Worm (Caenorhabditis elegans): ENCODE data around the gene ZK285.2.
A peak's percentile ranks its signal among the peaks of the same experiment; 100 is the strongest.

ZK285.2 gene

DNA sequence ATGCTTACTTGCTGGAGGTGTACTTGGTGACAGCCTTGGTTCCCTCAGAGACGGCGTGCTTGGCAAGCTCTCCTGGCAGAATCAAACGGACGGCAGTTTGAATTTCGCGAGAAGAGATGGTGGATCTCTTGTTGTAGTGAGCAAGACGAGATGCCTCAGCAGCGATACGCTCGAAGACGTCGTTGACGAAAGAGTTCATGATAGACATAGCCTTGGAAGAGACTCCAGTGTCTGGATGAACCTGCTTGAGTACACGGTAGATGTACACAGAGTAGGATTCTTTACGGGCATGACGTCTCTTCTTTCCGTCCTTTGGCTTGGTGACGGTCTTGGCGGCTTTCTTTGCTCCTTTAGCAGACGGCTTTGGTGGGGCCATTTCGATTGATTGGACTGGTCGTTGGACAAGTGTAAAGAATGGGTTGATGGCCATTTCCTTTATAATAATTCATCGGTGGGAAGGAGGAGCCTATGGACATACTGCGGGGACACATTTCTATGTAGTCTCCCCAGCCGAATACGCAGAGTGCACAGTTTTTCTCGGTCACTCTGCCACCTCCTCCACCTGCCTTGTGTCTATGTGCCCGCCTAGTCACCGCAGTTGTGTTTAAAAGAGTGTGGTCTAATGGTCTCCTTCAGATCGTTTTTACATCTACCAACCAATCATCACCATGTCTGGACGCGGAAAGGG lies 6.4 kb upstream of the ZK285.2 start, which contains the start of the genes his-4 and his-3:
his-4 (minus strand) TSS at position 376 of the 688 bp plus-strand sequence.
his-3 (plus strand) TSS at position 669 of the 688 bp plus-strand sequence.
- peak; percentile 31 for TF ChIP-seq cog-1 (tag; optimal IDR thresholded peaks at IDR 0.05)
- TF ChIP-seq flt-1 (GFP tag; IDR thresholded peaks at IDR 0.05), result peak; percentile 64; the same call in 1 of the 2 replicates
- 0 out of 2 replicates have a peak, but pooled peaks have one; percentile 7 for TF ChIP-seq ref-1 (GFP tag; conservative IDR thresholded peaks at IDR 0.05)
- peak; percentile 76 for TF ChIP-seq ztf-29 (GFP tag; IDR thresholded peaks at IDR 0.05)
- TF ChIP-seq T22C8.4 (GFP tag; IDR thresholded peaks at IDR 0.05), result peak; percentile 12; the same call in 1 of the 2 replicates

DNA sequence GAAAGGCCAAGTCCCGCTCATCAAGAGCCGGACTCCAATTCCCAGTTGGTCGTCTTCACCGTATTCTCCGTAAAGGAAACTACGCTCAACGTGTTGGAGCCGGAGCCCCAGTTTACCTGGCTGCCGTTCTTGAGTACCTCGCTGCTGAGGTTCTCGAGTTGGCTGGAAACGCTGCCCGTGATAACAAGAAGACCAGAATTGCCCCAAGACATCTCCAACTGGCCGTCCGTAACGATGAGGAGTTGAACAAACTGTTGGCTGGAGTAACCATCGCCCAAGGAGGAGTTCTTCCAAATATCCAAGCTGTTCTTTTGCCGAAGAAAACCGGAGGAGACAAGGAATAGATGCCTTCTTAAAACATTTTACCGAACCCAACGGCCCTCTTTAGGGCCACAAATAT lies 5.8 kb upstream of the ZK285.2 start:
- TF ChIP-seq flt-1 (GFP tag; IDR thresholded peaks at IDR 0.05), result peak; percentile 25

DNA sequence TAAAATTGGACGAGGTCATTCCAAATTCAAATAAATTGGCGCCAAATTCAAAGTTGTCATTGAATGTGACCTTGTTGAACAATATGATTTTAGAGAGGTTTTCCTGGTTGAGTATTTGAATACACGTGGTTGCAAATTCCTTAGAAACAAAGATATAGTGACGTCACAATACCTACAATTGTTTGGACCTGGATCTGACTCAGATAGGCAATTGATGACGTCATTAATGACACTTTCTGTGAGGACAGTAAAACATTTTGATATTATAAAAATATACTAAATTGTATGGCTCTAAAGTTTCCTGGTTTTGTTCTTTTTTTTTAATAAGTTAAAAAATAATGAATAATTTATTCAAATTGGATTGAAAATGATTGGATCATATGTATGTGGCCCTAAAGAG lies 5.3 kb upstream of the ZK285.2 start:
- TF ChIP-seq T22C8.4 (GFP tag; IDR thresholded peaks at IDR 0.05), result no peak
- no peak for TF ChIP-seq ztf-23 (GFP tag; IDR thresholded peaks at IDR 0.05)
- no peak for TF ChIP-seq ref-1 (GFP tag; conservative IDR thresholded peaks at IDR 0.05)
- no peak for TF ChIP-seq tab-1 (GFP tag; IDR thresholded peaks at IDR 0.05)

DNA sequence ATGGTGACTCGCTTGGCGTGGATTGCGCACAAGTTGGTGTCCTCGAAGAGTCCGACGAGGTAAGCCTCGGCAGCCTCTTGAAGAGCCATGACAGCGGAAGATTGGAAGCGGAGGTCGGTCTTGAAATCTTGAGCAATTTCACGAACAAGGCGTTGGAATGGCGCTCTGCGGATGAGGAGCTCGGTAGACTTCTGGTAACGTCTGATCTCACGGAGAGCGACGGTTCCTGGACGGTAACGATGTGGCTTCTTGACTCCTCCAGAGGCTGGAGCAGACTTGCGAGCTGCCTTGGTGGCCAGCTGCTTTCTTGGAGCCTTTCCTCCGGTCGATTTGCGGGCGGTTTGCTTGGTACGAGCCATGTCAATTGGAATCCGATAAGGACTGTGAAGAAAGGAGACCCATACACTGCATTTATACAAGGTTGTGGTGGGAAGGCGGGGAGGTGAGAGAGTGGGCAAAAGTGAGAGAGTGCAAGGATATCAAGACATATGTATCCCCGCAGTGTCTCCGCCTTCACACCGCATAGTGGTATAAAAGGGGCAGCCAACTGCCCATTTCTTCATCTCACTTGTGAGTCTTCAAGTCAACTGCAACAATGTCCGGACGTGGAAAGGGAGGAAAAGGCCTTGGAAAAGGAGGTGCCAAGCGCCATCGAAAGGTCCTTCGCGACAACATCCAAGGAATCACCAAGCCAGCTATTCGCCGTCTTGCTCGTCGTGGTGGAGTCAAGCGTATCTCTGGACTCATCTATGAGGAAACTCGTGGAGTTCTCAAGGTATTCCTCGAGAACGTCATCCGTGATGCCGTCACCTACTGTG lies 4.5 kb upstream of the ZK285.2 start, which contains the start of the genes his-2 and his-1:
his-2 (minus strand) TSS at position 359 of the 818 bp plus-strand sequence.
his-1 (plus strand) TSS at position 596 of the 818 bp plus-strand sequence.
- TF ChIP-seq ztf-23 (GFP tag; IDR thresholded peaks at IDR 0.05) (0 out of 2 replicates have a peak, but pooled peaks have one; percentile 35), flt-1 (GFP tag; IDR thresholded peaks at IDR 0.05) (peak; percentile 81), klf-2 (GFP tag; conservative IDR thresholded peaks at IDR 0.05) (0 out of 2 replicates have a peak, but pooled peaks have one; percentile 3)

DNA sequence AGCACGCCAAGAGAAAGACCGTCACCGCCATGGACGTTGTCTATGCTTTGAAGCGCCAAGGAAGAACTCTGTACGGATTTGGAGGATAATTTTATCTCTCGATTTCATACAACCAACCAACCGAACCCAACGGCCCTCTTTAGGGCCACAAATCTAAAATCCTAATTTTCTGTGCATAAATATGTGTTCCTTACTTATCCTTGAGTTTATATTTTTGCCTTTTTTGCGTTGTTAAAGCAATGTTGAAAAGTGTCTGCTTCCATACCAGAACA lies 4.0 kb upstream of the ZK285.2 start:
- TF ChIP-seq ztf-29 (GFP tag; IDR thresholded peaks at IDR 0.05) (no peak), ref-1 (GFP tag; conservative IDR thresholded peaks at IDR 0.05) (no peak), ztf-23 (GFP tag; IDR thresholded peaks at IDR 0.05) (no peak), cog-1 (tag; optimal IDR thresholded peaks at IDR 0.05) (no peak), flt-1 (GFP tag; IDR thresholded peaks at IDR 0.05) (no peak; the same call in 1 of the 2 replicates), klf-2 (GFP tag; conservative IDR thresholded peaks at IDR 0.05) (no peak)

DNA sequence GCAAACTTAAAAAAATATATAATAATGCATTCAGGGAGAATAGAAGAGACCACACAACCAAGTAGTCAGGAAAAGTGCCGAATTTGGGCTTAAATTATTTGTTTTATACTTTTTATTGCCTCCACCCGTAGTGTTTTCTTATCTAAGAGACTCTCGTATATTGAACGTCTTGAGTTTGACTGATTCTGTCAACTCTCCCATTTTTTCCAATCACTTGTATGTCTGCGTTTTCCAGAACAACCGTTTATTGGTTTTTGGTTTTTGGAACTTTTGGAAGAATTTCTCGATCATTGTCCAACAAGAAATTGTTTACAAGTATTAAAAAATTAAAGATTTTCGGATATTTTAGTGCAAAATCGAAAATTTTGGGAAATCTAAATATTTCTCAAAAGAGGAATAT lies 3.0 kb upstream of the ZK285.2 start:
- no peak for TF ChIP-seq T22C8.4 (GFP tag; IDR thresholded peaks at IDR 0.05)
- no peak for TF ChIP-seq tab-1 (GFP tag; IDR thresholded peaks at IDR 0.05)
- TF ChIP-seq klf-2 (GFP tag; conservative IDR thresholded peaks at IDR 0.05), result no peak
- no peak for TF ChIP-seq cog-1 (tag; optimal IDR thresholded peaks at IDR 0.05)
- TF ChIP-seq flt-1 (GFP tag; IDR thresholded peaks at IDR 0.05), result no peak
- TF ChIP-seq ztf-23 (GFP tag; IDR thresholded peaks at IDR 0.05), result no peak
- TF ChIP-seq med-1 (GFP tag; optimal IDR thresholded peaks at IDR 0.05; ENCODE audit: insufficient read depth), result no peak
- no peak for TF ChIP-seq ztf-29 (GFP tag; IDR thresholded peaks at IDR 0.05)
- no peak for TF ChIP-seq ref-1 (GFP tag; conservative IDR thresholded peaks at IDR 0.05)

DNA sequence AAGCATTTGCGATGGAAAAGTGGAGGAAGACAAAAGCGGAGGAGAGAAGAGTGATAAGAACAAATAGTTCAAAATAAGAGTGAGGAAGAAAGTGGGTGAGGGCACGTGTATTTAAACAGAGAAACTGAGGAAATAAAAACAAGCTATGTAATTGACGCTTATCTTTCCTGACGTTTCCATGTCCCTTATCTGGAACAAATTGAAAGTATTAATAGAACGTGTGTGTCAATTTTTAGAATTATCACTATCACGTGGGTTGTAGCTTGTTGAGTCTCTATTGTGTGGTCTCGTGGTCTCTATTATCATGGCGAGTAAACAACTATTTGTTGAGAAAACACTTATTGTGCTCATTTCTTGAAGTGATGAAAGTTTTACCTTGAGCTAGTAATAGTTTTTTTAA lies 836 bp upstream of the ZK285.2 start, which contains the start of gene T10C6.15:
T10C6.15 (minus strand) TSS at position 104 of the 400 bp plus-strand sequence.
- TF ChIP-seq klf-2 (GFP tag; conservative IDR thresholded peaks at IDR 0.05) (no peak), ztf-29 (GFP tag; IDR thresholded peaks at IDR 0.05) (no peak)

DNA sequence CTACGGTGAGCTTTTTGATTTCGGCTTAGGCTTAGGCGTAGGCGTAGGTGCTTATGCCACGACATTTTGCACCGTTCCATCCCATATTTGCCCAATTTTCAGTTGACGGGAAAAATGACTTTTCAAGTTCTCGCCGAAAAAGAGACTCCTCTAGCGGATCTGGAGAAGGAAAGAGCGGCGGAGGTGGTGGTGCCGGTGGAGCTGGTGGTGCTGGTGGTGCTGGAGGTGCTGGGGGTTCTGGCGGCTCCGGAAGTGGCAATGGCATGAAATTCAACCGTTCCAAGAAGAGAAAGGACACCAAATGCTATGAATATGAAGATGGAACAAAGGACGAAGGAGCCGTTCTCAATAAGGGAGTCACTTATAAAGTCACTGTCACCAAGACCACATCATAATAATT lies 379 bp downstream of the ZK285.2 start:
- TF ChIP-seq ztf-23 (GFP tag; IDR thresholded peaks at IDR 0.05) (no peak), klf-2 (GFP tag; conservative IDR thresholded peaks at IDR 0.05) (no peak), med-1 (GFP tag; optimal IDR thresholded peaks at IDR 0.05; ENCODE audit: insufficient read depth) (no peak)

DNA sequence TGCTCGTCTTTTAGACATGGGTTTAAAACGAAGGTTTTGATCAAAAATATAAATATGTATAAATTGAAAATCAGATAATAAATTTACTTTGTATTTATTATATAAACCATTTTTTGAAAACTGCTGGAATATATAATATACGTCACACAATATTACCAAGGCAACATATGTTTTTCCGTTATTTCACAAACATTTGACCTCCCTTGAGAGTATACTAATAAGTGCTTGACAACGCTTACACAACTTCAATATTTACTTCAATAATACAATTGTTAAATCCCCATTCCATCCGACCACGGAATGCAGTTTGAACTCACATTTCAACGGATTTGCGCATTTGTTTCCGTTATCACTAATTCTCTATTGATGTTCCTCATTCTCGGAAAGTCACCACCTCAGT lies 835 bp downstream of the ZK285.2 start, which contains the start of gene str-198:
str-198 (plus strand) TSS at position 301 of the 400 bp plus-strand sequence.
- TF ChIP-seq tab-1 (GFP tag; IDR thresholded peaks at IDR 0.05), result no peak

DNA sequence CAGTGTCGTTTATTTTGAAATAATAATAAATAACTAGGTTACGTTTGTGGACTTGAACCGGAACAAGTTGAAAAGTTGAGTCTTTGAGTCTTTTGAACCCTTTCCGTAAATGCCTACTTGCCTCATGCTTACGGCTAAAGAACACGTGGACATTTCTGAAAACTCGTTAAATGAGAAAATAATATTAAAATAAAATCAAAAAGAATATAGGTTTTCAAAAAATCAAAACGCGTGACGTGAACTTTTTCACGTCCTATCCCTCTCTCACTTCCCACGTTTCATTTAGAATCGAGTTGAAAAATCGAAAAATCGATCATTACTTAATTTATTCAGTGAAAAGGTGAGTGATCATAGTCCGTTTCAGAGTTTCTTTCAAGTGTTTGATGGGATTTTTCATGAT lies 2.5 kb downstream of the ZK285.2 start, which contains the start of gene best-12:
best-12 (plus strand) TSS at position 301 of the 400 bp plus-strand sequence.
- TF ChIP-seq med-1 (GFP tag; optimal IDR thresholded peaks at IDR 0.05; ENCODE audit: insufficient read depth), result no peak
- no peak for TF ChIP-seq T22C8.4 (GFP tag; IDR thresholded peaks at IDR 0.05)
- no peak for TF ChIP-seq tab-1 (GFP tag; IDR thresholded peaks at IDR 0.05)
- no peak for TF ChIP-seq cog-1 (tag; optimal IDR thresholded peaks at IDR 0.05)
- no peak for TF ChIP-seq ztf-23 (GFP tag; IDR thresholded peaks at IDR 0.05)

DNA sequence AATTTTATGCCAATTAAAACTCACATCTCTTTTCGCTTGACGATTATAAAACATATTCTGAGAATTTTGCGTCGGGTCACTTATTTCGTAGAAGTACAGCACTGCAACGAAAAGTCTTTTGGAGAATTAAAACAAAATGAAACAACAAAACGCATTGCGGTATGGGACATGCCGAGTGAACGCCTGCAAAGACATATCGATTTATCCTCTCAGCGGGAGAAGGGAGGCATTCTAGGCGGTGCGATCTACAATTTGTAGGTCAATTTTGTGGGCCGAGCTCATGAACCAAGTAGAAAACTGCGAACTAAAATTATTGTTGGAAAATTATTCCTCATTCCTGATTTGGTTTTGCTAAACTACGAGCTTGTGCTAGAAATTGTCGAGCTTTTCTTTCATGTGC lies 6.7 kb downstream of the ZK285.2 start, which contains the start of gene F14H3.3:
F14H3.3 (minus strand) TSS at position 101 of the 400 bp plus-strand sequence.
- TF ChIP-seq ztf-23 (GFP tag; IDR thresholded peaks at IDR 0.05) (no peak), tab-1 (GFP tag; IDR thresholded peaks at IDR 0.05) (no peak), ztf-29 (GFP tag; IDR thresholded peaks at IDR 0.05) (no peak), cog-1 (tag; optimal IDR thresholded peaks at IDR 0.05) (no peak), ref-1 (GFP tag; conservative IDR thresholded peaks at IDR 0.05) (no peak), T22C8.4 (GFP tag; IDR thresholded peaks at IDR 0.05) (no peak), flt-1 (GFP tag; IDR thresholded peaks at IDR 0.05) (no peak), klf-2 (GFP tag; conservative IDR thresholded peaks at IDR 0.05) (no peak), med-1 (GFP tag; optimal IDR thresholded peaks at IDR 0.05; ENCODE audit: insufficient read depth) (no peak)

Measured in whole organism, midembryonic.